Worm (Caenorhabditis elegans): ENCODE data around the gene C45E5.1.
A peak's percentile ranks its signal among the peaks of the same experiment; 100 is the strongest.

C45E5.1 gene

ce11 chrIV:5725300-5725699 is 18.9 kb upstream of the C45E5.1 start, which contains the start of gene H35B03.1:
Gene H35B03.1, plus strand, starts transcription at chrIV:5725600.
- TF ChIP-seq flt-1 (GFP tag; IDR thresholded peaks at IDR 0.05): no peak
- TF ChIP-seq ztf-23 (GFP tag; IDR thresholded peaks at IDR 0.05): no peak
- no peak for TF ChIP-seq ref-1 (GFP tag; conservative IDR thresholded peaks at IDR 0.05)
- TF ChIP-seq tab-1 (GFP tag; IDR thresholded peaks at IDR 0.05): no peak
- no peak for TF ChIP-seq med-1 (GFP tag; optimal IDR thresholded peaks at IDR 0.05; ENCODE audit: insufficient read depth)
- no peak for TF ChIP-seq klf-2 (GFP tag; conservative IDR thresholded peaks at IDR 0.05)
- no peak for TF ChIP-seq ztf-29 (GFP tag; IDR thresholded peaks at IDR 0.05)
- TF ChIP-seq T22C8.4 (GFP tag; IDR thresholded peaks at IDR 0.05): no peak
- no peak for TF ChIP-seq cog-1 (tag; optimal IDR thresholded peaks at IDR 0.05)

- TF ChIP-seq ztf-29 (GFP tag; IDR thresholded peaks at IDR 0.05) (no peak), T22C8.4 (GFP tag; IDR thresholded peaks at IDR 0.05) (no peak), klf-2 (GFP tag; conservative IDR thresholded peaks at IDR 0.05) (no peak), ztf-23 (GFP tag; IDR thresholded peaks at IDR 0.05) (no peak), ref-1 (GFP tag; conservative IDR thresholded peaks at IDR 0.05) (no peak), cog-1 (tag; optimal IDR thresholded peaks at IDR 0.05) (no peak), tab-1 (GFP tag; IDR thresholded peaks at IDR 0.05) (no peak), flt-1 (GFP tag; IDR thresholded peaks at IDR 0.05) (no peak), med-1 (GFP tag; optimal IDR thresholded peaks at IDR 0.05; ENCODE audit: insufficient read depth) (no peak)
Observed at ce11 chrIV:5731597-5731996, 12.6 kb upstream of the C45E5.1 start, which contains the start of gene H35B03.2. Gene H35B03.2, minus strand, starts transcription at chrIV:5731674.

DNA sequence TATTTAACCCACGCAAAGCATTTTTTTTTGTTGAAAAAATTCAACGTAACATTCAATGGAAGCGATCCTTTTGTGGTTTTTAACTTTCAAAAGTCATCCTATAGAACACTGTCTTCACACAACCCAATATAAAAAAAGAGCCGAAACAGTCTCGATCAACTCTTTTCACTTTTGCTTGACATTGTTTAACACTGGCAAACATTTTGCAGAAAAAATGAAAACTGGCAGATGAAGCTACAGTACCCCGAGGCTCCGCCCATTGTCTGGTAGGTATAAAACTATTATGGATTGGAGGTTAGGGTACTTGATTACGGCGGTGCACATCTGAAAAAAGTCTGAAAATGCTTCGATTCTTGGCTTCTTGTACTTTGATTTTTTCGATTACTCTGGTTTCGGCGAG is 9.5 kb upstream of the C45E5.1 start, which contains the start of gene cpg-18:
cpg-18 (plus strand) TSS at position 301 of the 400 bp plus-strand sequence.
- TF ChIP-seq T22C8.4 (GFP tag; IDR thresholded peaks at IDR 0.05) (no peak), klf-2 (GFP tag; conservative IDR thresholded peaks at IDR 0.05) (no peak)

- TF ChIP-seq klf-2 (GFP tag; conservative IDR thresholded peaks at IDR 0.05) (no peak), tab-1 (GFP tag; IDR thresholded peaks at IDR 0.05) (no peak)
Observed at ce11 chrIV:5741045-5741444, 3.2 kb upstream of the C45E5.1 start, which contains the start of gene chil-11. Gene chil-11, plus strand, starts transcription at chrIV:5741345.

- TF ChIP-seq ref-1 (GFP tag; conservative IDR thresholded peaks at IDR 0.05) (no peak), T22C8.4 (GFP tag; IDR thresholded peaks at IDR 0.05) (no peak), flt-1 (GFP tag; IDR thresholded peaks at IDR 0.05) (no peak), med-1 (GFP tag; optimal IDR thresholded peaks at IDR 0.05; ENCODE audit: insufficient read depth) (no peak), ztf-29 (GFP tag; IDR thresholded peaks at IDR 0.05) (no peak), cog-1 (tag; optimal IDR thresholded peaks at IDR 0.05) (no peak), tab-1 (GFP tag; IDR thresholded peaks at IDR 0.05) (no peak), klf-2 (GFP tag; conservative IDR thresholded peaks at IDR 0.05) (no peak), ztf-23 (GFP tag; IDR thresholded peaks at IDR 0.05) (no peak)
Observed at ce11 chrIV:5749874-5750273, 5.7 kb downstream of the C45E5.1 start.

- no peak for TF ChIP-seq flt-1 (GFP tag; IDR thresholded peaks at IDR 0.05)
- no peak for TF ChIP-seq ztf-29 (GFP tag; IDR thresholded peaks at IDR 0.05)
- no peak for TF ChIP-seq ztf-23 (GFP tag; IDR thresholded peaks at IDR 0.05)
- no peak for TF ChIP-seq ref-1 (GFP tag; conservative IDR thresholded peaks at IDR 0.05)
- no peak for TF ChIP-seq T22C8.4 (GFP tag; IDR thresholded peaks at IDR 0.05)
- TF ChIP-seq cog-1 (tag; optimal IDR thresholded peaks at IDR 0.05): no peak
Observed at ce11 chrIV:5751997-5752396, 7.8 kb downstream of the C45E5.1 start.

- TF ChIP-seq ztf-29 (GFP tag; IDR thresholded peaks at IDR 0.05) (no peak), ztf-23 (GFP tag; IDR thresholded peaks at IDR 0.05) (no peak), cog-1 (tag; optimal IDR thresholded peaks at IDR 0.05) (no peak), klf-2 (GFP tag; conservative IDR thresholded peaks at IDR 0.05) (no peak), tab-1 (GFP tag; IDR thresholded peaks at IDR 0.05) (no peak), med-1 (GFP tag; optimal IDR thresholded peaks at IDR 0.05; ENCODE audit: insufficient read depth) (no peak), T22C8.4 (GFP tag; IDR thresholded peaks at IDR 0.05) (no peak), ref-1 (GFP tag; conservative IDR thresholded peaks at IDR 0.05) (no peak), flt-1 (GFP tag; IDR thresholded peaks at IDR 0.05) (no peak)
Observed at ce11 chrIV:5752704-5753103, 8.5 kb downstream of the C45E5.1 start.

DNA sequence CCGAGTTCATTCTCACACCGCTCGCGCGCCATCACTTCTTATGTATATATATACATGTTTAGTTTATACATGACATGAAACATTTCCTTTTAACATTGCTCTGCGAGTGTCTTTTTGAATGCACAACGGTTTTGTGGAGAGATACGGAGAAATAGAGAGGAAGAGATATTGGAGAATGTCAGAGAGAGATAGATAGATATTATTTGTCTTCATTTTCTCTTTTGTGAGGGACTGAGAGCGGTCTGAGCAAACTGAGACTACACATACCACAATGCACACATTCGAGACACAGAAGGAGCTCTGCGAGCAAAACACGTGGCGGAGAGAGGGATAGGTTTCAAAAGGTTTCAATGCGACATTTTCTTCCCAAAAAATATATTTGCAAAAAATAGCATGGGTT is 9.1 kb downstream of the C45E5.1 start:
- TF ChIP-seq flt-1 (GFP tag; IDR thresholded peaks at IDR 0.05): 0 out of 2 replicates have a peak, but pooled peaks have one; percentile 30
- TF ChIP-seq med-1 (GFP tag; optimal IDR thresholded peaks at IDR 0.05; ENCODE audit: insufficient read depth): no peak
- peak; percentile 31 for TF ChIP-seq cog-1 (tag; optimal IDR thresholded peaks at IDR 0.05)

ce11 chrIV:5753954-5754543 is 9.8 kb downstream of the C45E5.1 start:
- no peak for TF ChIP-seq ref-1 (GFP tag; conservative IDR thresholded peaks at IDR 0.05)
- no peak for TF ChIP-seq flt-1 (GFP tag; IDR thresholded peaks at IDR 0.05)
- no peak for TF ChIP-seq ztf-29 (GFP tag; IDR thresholded peaks at IDR 0.05)
- TF ChIP-seq tab-1 (GFP tag; IDR thresholded peaks at IDR 0.05): no peak
- no peak for TF ChIP-seq ztf-23 (GFP tag; IDR thresholded peaks at IDR 0.05)
- TF ChIP-seq cog-1 (tag; optimal IDR thresholded peaks at IDR 0.05): no peak
- TF ChIP-seq klf-2 (GFP tag; conservative IDR thresholded peaks at IDR 0.05): no peak
- no peak for TF ChIP-seq med-1 (GFP tag; optimal IDR thresholded peaks at IDR 0.05; ENCODE audit: insufficient read depth)
- TF ChIP-seq T22C8.4 (GFP tag; IDR thresholded peaks at IDR 0.05): no peak

DNA sequence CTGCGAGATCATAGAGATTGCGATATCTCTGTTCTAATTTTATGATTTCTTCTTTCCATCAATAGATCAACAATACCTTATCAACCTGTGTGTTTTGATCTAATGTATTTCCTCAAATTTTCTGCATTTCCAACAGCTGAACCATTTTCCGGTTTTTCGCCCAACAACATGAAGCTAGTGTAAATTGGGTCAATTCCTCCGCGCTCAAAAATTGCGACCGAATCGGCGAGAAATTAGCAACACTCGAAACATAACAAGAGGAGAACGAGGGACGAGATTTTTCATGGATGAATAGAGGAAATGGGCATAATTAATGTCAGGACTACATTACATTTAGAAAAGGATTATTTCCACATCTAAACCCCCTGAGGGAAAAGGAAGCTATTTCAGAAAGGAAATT is 10.6 kb downstream of the C45E5.1 start:
- TF ChIP-seq ztf-23 (GFP tag; IDR thresholded peaks at IDR 0.05): no peak
- TF ChIP-seq med-1 (GFP tag; optimal IDR thresholded peaks at IDR 0.05; ENCODE audit: insufficient read depth): no peak
- no peak for TF ChIP-seq klf-2 (GFP tag; conservative IDR thresholded peaks at IDR 0.05)
- no peak for TF ChIP-seq tab-1 (GFP tag; IDR thresholded peaks at IDR 0.05)
- TF ChIP-seq cog-1 (tag; optimal IDR thresholded peaks at IDR 0.05): no peak
- no peak for TF ChIP-seq ztf-29 (GFP tag; IDR thresholded peaks at IDR 0.05)
- no peak for TF ChIP-seq flt-1 (GFP tag; IDR thresholded peaks at IDR 0.05)
